Fruit fly (Drosophila melanogaster) ovary, adult (tissue): ENCODE results near the gene Slob.

Source experiments
- CG17801 ChIP-seq: fragments of 200-800 bp; optimal IDR thresholded peaks from 2 replicates; lab custom pipeline; 2019; ENCODE audit warnings: missing biosample characterization, mild to moderate bottlenecking, missing genetic modification characterization, moderate library complexity; ENCODE audit not compliant: partially characterized antibody

Gene Slob

DNA sequence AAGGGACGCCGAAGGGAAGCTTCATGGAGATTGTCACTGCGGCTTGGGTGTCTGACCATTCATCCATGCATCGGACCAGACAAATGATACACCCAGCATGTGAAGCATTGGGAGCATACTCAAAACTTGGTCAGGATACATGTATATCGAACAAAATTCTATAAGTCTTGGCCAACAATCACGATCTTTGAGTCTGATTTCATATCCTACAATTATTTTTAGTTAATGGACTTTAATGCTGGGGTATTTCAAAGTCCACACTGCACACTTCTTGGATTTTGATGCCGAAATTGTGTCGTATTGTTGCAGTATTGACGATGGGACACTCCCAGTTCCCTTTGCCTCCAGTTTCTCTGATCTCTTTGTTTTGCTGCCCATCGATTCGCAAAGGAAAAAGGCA lies 55.6 kb downstream of the Slob start:
- TF ChIP-seq CG17801 (GFP tag; lab: Kevin White, UChicago): no peak

DNA sequence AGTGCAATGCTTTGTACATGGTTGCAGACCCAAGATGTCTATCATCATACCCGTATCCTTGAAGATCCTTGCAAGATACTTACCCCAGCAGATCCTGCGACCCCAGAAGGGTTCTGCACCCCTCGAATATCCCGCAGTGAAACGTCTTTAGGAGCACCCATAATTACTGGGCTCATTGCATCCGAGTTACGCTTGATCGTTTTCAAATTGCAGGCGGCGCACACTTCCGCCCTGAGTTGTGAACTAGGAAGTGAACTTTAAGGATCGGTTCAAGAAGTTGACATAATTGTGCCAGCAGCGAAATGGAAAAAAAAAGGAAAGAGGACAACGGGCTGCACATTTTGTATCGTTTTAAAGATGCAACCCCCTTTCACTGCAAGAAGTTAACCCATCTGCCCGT lies 56.3 kb downstream of the Slob start:
- no peak for TF ChIP-seq CG17801 (GFP tag; lab: Kevin White, UChicago)

DNA sequence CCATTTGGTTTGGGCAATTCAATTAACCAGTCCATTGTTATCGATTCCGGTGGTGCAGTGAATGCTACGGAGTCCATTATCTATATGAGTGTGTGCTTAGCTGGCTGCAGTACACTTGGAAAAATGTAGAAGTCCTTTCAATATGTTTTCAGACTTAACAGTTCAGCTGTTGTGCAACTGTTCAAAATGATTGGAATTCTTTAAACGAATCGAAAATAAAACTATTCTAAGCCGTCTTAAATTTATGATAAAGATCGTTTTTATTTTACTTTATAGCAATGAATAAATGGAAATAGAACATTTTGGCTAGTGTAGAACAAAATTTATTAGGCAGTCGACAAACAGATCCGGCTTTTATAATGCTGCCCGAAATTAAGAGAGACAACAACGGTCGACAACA lies 58.0 kb downstream of the Slob start:
- no peak for TF ChIP-seq CG17801 (GFP tag; lab: Kevin White, UChicago)

DNA sequence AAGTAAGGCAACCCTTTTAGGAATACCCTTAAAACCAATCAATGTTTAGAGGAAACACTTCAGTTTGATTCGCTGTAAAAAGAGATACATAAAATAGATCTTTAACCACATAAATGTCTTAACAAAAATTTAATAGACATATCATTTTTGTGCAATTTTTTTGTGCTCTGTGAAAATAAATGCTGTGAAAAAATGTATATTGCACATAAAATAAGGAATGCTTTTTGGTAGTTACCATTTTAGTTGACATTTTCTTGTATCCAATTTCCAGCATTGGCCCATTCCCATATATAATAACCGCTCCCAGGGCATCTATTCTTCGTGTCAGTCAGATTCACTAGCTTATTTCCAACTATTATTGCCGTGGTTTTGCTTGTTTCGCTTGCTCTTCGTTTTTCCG lies 62.6 kb downstream of the Slob start:
- no peak for TF ChIP-seq CG17801 (GFP tag; lab: Kevin White, UChicago)

DNA sequence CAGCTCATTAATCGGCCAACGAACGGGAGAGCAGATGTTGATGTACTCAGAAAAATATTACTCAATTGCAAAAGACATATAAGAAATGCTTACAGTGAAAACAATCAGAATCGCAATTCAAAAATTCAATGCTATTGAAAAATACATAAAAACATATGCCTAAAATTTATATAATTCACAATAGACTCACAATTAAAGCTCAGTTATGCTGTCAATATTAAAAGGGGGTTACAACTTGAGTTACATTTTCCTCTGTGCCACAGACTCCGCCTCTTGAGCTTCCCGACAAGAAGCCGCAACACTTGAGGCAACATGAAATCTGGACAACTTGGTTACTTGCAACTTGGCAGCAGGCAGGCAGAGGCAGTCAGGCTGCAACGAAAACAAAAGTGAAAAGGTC lies 63.3 kb downstream of the Slob start:
- no peak for TF ChIP-seq CG17801 (GFP tag; lab: Kevin White, UChicago)

DNA sequence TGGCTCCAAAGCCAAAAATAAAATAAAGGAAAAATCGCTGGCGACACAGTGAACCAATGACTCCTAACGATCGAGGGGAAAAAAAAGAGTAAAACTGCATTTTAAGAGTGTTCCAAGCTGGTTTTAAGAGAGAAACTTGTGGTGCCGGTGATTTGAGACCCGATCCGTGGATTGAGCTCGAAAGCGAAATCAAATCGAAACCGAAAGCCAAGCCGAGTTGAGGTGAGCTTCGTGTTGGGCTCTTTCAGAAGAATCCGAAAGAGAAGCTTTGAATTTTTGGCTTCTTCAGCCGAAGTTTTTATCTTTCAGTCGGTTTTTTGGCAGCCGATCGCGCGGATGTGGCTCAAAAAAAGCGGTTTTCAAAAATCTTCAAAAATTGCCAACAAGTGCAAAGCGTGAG lies 66.8 kb downstream of the Slob start, which contains the start of gene CG6739:
TSS of gene CG6739 (plus strand) at position 307 of the 400 bp plus-strand sequence.
- no peak for TF ChIP-seq CG17801 (GFP tag; lab: Kevin White, UChicago)

DNA sequence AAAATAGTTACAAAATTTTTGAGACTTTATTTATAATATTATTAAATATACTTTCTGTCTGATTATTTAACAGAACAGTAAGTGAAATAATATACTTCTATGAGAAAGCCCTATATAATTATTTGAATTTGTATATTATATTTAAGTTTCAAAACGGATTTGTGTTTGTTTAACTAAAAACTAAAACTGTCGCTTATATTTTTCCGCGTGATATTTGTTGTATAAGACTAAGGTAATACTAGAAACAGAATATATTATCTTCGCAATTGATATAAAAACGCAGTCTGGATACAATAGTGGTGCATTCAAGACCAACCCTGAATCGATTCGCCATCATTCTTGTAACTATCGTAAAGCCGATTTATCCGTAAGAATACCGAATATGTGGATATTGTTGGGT lies 69.6 kb downstream of the Slob start, which contains the start of gene Cyp4d21:
TSS of gene Cyp4d21 (plus strand) at position 301 of the 400 bp plus-strand sequence.
- no peak for TF ChIP-seq CG17801 (GFP tag; lab: Kevin White, UChicago)

DNA sequence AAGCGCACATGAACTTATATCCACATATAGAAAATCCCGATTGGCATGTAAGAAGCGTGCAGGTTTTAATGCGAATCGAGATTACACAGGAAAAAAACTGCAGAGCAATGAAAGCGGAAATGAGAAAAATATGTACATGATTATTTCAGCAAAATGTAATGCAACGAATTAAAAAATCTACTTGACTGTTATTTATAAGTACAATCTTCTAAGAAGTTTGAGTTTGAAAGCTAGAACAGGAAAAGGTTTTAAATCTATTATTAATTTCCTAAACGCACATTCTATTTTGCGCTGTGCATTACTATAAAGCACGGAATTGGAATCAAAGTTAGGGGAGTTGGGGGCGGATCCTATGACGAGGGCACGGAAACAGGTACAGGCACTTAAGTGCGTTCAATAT lies 73.0 kb downstream of the Slob start:
- no peak for TF ChIP-seq CG17801 (GFP tag; lab: Kevin White, UChicago)

DNA sequence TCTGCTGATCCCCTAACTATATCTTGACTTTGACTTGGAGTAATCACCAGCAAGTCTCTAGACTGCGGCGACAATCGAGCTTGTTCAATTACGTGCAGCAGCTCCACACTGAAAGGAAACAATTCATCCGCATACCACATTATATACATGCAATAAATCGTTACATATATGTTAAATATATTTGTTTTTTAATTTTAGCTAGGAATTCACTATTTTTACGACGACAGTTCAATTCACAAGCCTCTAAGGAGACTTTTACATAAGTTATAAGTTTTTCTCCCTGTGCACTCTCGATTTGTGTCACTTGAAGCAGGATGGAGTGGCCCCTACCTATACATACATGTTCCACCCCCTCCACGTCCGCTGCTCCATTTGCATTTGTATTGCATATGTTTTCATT lies 76.2 kb downstream of the Slob start:
- no peak for TF ChIP-seq CG17801 (GFP tag; lab: Kevin White, UChicago)

DNA sequence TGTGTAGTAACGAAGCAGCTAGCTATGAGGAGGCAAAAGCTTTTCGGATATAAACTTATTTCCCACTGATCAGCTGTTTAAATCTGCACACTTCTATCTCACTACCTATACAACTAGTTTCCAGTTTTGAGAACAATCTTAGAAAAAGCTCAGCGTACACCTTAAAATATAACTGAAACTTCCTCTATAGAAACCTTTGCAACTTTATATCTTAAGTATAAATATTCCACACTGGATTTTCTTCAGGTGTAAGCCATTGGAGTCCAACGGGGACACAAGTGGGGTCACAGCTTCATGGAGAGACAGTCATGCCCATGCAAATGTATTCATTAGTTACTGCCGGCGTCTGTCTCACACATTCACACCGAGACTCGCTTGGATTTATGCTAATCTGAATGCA lies 76.6 kb downstream of the Slob start:
- TF ChIP-seq CG17801 (GFP tag; lab: Kevin White, UChicago): no peak

DNA sequence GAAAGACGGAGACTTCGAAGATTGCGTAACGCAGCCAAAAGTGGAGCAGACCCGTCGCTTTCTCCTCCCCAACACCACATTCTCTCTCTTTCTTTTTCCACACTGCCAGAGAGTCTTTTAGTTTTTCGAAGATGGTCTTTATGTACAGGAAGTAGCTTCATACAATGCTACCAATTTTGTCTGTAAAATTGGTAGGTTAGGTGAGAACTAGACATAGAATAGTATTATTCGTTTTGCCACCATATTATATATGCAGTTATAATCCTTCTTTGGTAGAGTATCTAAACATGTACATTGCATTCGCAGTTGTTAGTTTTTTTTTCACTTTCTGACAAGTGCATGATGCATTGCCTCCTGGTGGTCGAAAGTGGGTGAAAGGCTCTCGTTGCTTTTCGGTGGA lies 77.4 kb downstream of the Slob start:
- no peak for TF ChIP-seq CG17801 (GFP tag; lab: Kevin White, UChicago)

DNA sequence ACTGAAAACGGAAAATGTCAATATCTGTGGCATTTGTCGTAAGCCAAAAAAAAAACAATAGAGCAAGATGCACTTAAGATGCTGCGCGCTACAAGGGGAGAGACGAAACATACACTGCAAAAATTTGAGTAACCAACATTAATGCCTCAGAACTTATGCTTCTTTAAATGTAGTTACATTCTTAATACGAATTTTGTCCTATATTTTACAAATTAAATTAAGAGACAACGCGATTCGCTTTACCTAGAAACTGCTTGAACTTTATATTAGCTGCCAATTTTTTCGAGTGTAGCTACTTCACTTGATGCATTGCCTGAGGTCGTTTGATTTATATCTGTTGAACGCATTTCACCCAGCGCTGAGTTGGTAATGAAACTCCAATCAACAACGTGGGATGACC lies 78.0 kb downstream of the Slob start:
- no peak for TF ChIP-seq CG17801 (GFP tag; lab: Kevin White, UChicago)

DNA sequence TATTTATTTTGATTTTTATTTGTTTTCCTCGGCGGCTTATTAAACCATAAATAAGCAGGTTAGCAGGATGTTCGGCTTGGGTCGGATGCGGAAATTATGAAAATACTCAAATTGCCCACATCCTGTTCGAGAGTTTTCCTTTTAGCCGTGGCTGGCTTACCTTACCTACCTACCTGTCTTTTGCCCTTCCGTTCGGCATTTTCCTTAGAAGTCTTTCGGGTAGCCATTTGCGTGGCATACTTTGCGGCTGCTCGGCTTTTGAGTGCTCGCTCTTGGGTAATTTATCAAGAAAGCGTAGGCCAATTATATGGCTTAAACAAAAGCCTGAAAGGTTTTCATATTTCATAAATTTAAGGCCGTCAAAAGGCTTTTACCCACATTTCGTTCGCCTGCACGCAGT lies 82.0 kb downstream of the Slob start:
- TF ChIP-seq CG17801 (GFP tag; lab: Kevin White, UChicago): no peak
